Fruit fly (Drosophila melanogaster): ENCODE measurements around the gene Spn.

The Spn gene

DNA sequence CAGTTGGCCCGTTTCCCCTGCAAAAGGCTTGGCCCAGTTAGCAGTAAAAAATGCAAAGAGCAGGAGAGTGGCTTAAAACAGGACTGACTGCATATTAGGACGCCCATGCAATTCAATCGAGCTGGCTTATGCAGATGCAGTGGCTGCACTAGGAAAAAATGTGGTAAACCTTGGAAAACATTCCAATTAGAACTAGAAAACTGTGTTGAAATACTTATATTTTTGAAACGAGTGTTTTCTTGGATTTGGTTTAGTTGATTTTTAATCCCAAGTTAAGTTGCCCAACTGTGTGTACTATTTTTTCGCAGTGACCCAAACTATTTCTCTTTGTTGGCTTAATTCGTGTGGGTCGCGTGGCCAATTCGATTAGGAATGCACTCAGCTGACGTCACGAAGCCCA is 28.2 kb upstream of the Spn start (continued):
- peak; percentile 89 for TF ChIP-seq Drgx (GFP tag; IDR thresholded peaks at IDR 0.05)
- no peak for TF ChIP-seq CG5245 (GFP tag; optimal IDR thresholded peaks at IDR 0.05)
- TF ChIP-seq cato (GFP tag; optimal IDR thresholded peaks at IDR 0.05; ENCODE audit: borderline replicate concordance), result no peak
- 0 out of 2 replicates have a peak, but pooled peaks have one; percentile 4 for TF ChIP-seq sens-2 (GFP tag; IDR thresholded peaks at IDR 0.05)
- TF ChIP-seq CG10654 (GFP tag; optimal IDR thresholded peaks at IDR 0.05), result no peak
- 0 out of 2 replicates have a peak, but pooled peaks have one; percentile 4 for TF ChIP-seq CG32772 (GFP tag; IDR thresholded peaks at IDR 0.05)
- TF ChIP-seq chn (GFP tag; optimal IDR thresholded peaks at IDR 0.05), result no peak
- no peak for TF ChIP-seq Hsf (GFP tag; optimal IDR thresholded peaks at IDR 0.05)
- TF ChIP-seq al (GFP tag; IDR thresholded peaks at IDR 0.05), result no peak
- no peak for TF ChIP-seq bab2 (GFP tag; optimal IDR thresholded peaks at IDR 0.05)
- TF ChIP-seq Blimp-1 (GFP tag; optimal IDR thresholded peaks at IDR 0.05), result no peak
- TF ChIP-seq Elba2 (GFP tag; optimal IDR thresholded peaks at IDR 0.05), result no peak
- TF ChIP-seq CG8944 (GFP tag; optimal IDR thresholded peaks at IDR 0.05), result no peak
- TF ChIP-seq Ets65A (GFP tag), result peak; percentile 92
- no peak for TF ChIP-seq lov (optimal IDR thresholded peaks at IDR 0.05)
- TF ChIP-seq lov (GFP tag; IDR thresholded peaks at IDR 0.05), result no peak
- TF ChIP-seq vvl (GFP tag; IDR thresholded peaks at IDR 0.05), result peak; percentile 49
- no peak for TF ChIP-seq croc (GFP tag; conservative IDR thresholded peaks at IDR 0.05)
- peak; percentile 4 for TF ChIP-seq Sox102F (GFP tag; optimal IDR thresholded peaks at IDR 0.05)
- no peak for TF ChIP-seq BtbVII (GFP tag; optimal IDR thresholded peaks at IDR 0.05)

DNA sequence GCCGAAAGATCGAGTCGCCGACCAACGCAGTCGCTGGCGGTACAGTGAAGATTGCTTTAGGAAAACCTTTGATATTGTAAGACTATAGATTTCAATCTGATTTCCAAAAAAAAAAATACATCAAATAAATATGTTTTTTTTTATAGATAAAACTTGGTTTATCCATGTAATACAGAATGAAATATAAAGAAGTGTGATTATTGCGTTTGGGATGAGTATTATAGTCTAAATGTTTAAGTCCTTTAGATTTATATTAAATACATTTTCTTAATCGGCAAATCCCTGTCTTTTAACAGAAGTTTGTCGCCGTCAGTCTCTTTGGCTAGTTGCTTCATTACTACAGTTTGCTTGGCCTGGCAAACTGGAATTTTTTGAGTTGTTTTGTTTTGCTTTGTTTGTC is 27.8 kb upstream of the Spn start:
- TF ChIP-seq Sox100B (GFP tag; optimal IDR thresholded peaks at IDR 0.05), result peak; percentile 47
- TF ChIP-seq CG6854 (GFP tag; optimal IDR thresholded peaks at IDR 0.05), result peak; percentile 1
- TF ChIP-seq Dll (GFP tag; IDR thresholded peaks at IDR 0.05; ENCODE audit: partially characterized antibody), result no peak
- TF ChIP-seq CG7357 (GFP tag; IDR thresholded peaks at IDR 0.05), result 0 out of 3 replicates have a peak, but pooled peaks have one; percentile 41
- TF ChIP-seq Drgx (GFP tag; IDR thresholded peaks at IDR 0.05), result peak; percentile 1; the same call in 1 of the 2 replicates
- peak; percentile 39 for TF ChIP-seq CG2120 (GFP tag; optimal IDR thresholded peaks at IDR 0.05)
- TF ChIP-seq CG13424 (tag; optimal IDR thresholded peaks at IDR 0.05), result peak; percentile 27
- peak; percentile 49 for TF ChIP-seq Awh (GFP tag; IDR thresholded peaks at IDR 0.05)
- peak; percentile 36 for TF ChIP-seq Ada2b (GFP tag; IDR thresholded peaks at IDR 0.05)
- peak; percentile 47; the same call in 1 of the 2 replicates for TF ChIP-seq CG32772 (GFP tag; IDR thresholded peaks at IDR 0.05)
- TF ChIP-seq CG9817 (tag; optimal IDR thresholded peaks at IDR 0.05), result peak; percentile 11
- peak; percentile 31; the same call in 1 of the 2 replicates for TF ChIP-seq CG9932 (GFP tag; IDR thresholded peaks at IDR 0.05)
- TF ChIP-seq schlank (tag; optimal IDR thresholded peaks at IDR 0.05), result no peak
- peak; percentile 30; the same call in 1 of the 2 replicates for TF ChIP-seq CG9215 (GFP tag; IDR thresholded peaks at IDR 0.05)
- peak; percentile 4 for TF ChIP-seq PHDP (tag; optimal IDR thresholded peaks at IDR 0.05)
- TF ChIP-seq CG11247 (GFP tag; IDR thresholded peaks at IDR 0.05), result no peak
- no peak for TF ChIP-seq Dip3 (GFP tag; optimal IDR thresholded peaks at IDR 0.05)
- peak; percentile 66 for TF ChIP-seq E2f1 (GFP tag; IDR thresholded peaks at IDR 0.05)
- peak; percentile 49 for TF ChIP-seq esg (GFP tag; conservative IDR thresholded peaks at IDR 0.05)
- peak; percentile 51 for TF ChIP-seq lmd (GFP tag; IDR thresholded peaks at IDR 0.05)
- peak; percentile 24; the same call in 1 of the 2 replicates for TF ChIP-seq Xrp1 (GFP tag; IDR thresholded peaks at IDR 0.05)
- 0 out of 2 replicates have a peak, but pooled peaks have one; percentile 32 for TF ChIP-seq H2.0 (GFP tag; IDR thresholded peaks at IDR 0.05)
- no peak for TF ChIP-seq CG10267 (tag; optimal IDR thresholded peaks at IDR 0.05)
- TF ChIP-seq CG6689 (GFP tag; IDR thresholded peaks at IDR 0.05), result peak; percentile 21; the same call in 1 of the 2 replicates
- no peak for TF ChIP-seq pum (GFP tag; optimal IDR thresholded peaks at IDR 0.05)
- TF ChIP-seq Gug (GFP tag; IDR thresholded peaks at IDR 0.05), result 0 out of 4 replicates have a peak, but pooled peaks have one; percentile 7
- TF ChIP-seq CG10209 (GFP tag; optimal IDR thresholded peaks at IDR 0.05), result no peak
- TF ChIP-seq CG14014 (GFP tag; IDR thresholded peaks at IDR 0.05), result peak; percentile 35; the same call in 1 of the 2 replicates
- TF ChIP-seq CG2678 (tag; optimal IDR thresholded peaks at IDR 0.05), result peak; percentile 21
- peak; percentile 59 for TF ChIP-seq Rfx (GFP tag; IDR thresholded peaks at IDR 0.05)
- TF ChIP-seq klu (GFP tag; IDR thresholded peaks at IDR 0.05), result 0 out of 2 replicates have a peak, but pooled peaks have one; percentile 12
- TF ChIP-seq B-H1 (GFP tag; IDR thresholded peaks at IDR 0.05), result no peak
- TF ChIP-seq eve (GFP tag; optimal IDR thresholded peaks at IDR 0.05), result peak in 1 of 2 experiments; percentile 1
- peak; percentile 3 for TF ChIP-seq CG17359 (tag; optimal IDR thresholded peaks at IDR 0.05)
